Worm (Caenorhabditis elegans) whole organism, L1 larva: ENCODE results near the gene C27B7.7.

ENCODE experiments used
- C04F5.9 ChIP-seq: sonication (generic microtip); optimal IDR thresholded peaks from 2 replicates; lab custom pipeline; 2016; ENCODE audit warnings: missing genetic modification characterization, missing compliant biosample characterization
- C16A3.4 ChIP-seq: fragments of 150-350 bp; optimal IDR thresholded peaks from 2 replicates; lab custom pipeline; 2014; ENCODE audit warnings: missing biosample characterization, missing genetic modification characterization
- F16B12.6 ChIP-seq: fragments of 150-350 bp; optimal IDR thresholded peaks from 2 replicates; lab custom pipeline; 2014; ENCODE audit warnings: missing biosample characterization, missing genetic modification characterization
- Y116A8C.19 ChIP-seq: sonication (generic microtip); optimal IDR thresholded peaks from 2 replicates; lab custom pipeline; 2016; ENCODE audit warnings: missing compliant biosample characterization, missing genetic modification characterization, borderline replicate concordance
- ama-1 ChIP-seq: fragments of 150-350 bp; optimal IDR thresholded peaks from 2 replicates; lab custom pipeline; 2014
- blmp-1 ChIP-seq: fragments of 150-350 bp; optimal IDR thresholded peaks from 2 replicates; lab custom pipeline; 2014; ENCODE audit warnings: missing biosample characterization, missing genetic modification characterization
- dpl-1 ChIP-seq, 3 experiments: fragments of 150-350 bp in 2 of 3; sonication (generic microtip) in 1 of 3; optimal IDR thresholded peaks; 2 replicates each; lab custom pipeline; 2014 to 2017; ENCODE audit warnings: missing biosample characterization in 3 of 3, missing genetic modification characterization in 3 of 3, missing genetic modification reagents in 3 of 3
- efl-1 ChIP-seq, 4 experiments: fragments of 150-350 bp; optimal IDR thresholded peaks in 3 of 4; peaks in 1 of 4; 1 replicate in 1 of 4; 2 replicates in 3 of 4; lab custom pipeline; 2014; ENCODE audit warnings: missing biosample characterization in 2 of 4, missing genetic modification characterization in 2 of 4, missing genetic modification reagents in 2 of 4
- elt-3 ChIP-seq, 6 experiments: fragments of 150-350 bp in 1 of 6; sonication (generic microtip); optimal IDR thresholded peaks; 2 replicates each; lab custom pipeline; 2017 to 2018; ENCODE audit warnings: missing biosample characterization in 6 of 6, missing genetic modification characterization in 6 of 6, inconsistent platforms in 1 of 6
- ets-5 ChIP-seq: fragments of 200-800 bp; sonication (Bioruptor generic); IDR thresholded peaks from 2 replicates; pipeline ENCODE4 v1.3.6; 2022; ENCODE audit warnings: missing genetic modification characterization, missing compliant biosample characterization
- grh-1 ChIP-seq: fragments of 200-800 bp; sonication (Bioruptor generic); IDR thresholded peaks from 2 replicates; pipeline ENCODE4 v1.3.6; 2022; ENCODE audit warnings: missing genetic modification reagents, missing genetic modification characterization, missing compliant biosample characterization
- hlh-17 ChIP-seq: fragments of 200-800 bp; sonication (Bioruptor generic); optimal IDR thresholded peaks from 2 replicates; lab custom pipeline; 2018; ENCODE audit warnings: missing genetic modification characterization, mild to moderate bottlenecking, missing compliant biosample characterization, moderate library complexity, borderline replicate concordance
- hpl-2 ChIP-seq: fragments of 150-350 bp; optimal IDR thresholded peaks from 2 replicates; lab custom pipeline; 2014; ENCODE audit warnings: missing biosample characterization, missing genetic modification reagents, missing genetic modification characterization
- lin-15B ChIP-seq: fragments of 150-350 bp; sonication (generic microtip); optimal IDR thresholded peaks from 3 replicates; lab custom pipeline; 2014; ENCODE audit warnings: missing biosample characterization, missing genetic modification characterization
- lin-35 ChIP-seq, 2 experiments: fragments of 150-350 bp; optimal IDR thresholded peaks; 2 replicates each; lab custom pipeline; 2014; ENCODE audit warnings: missing biosample characterization in 2 of 2, missing genetic modification characterization in 2 of 2, missing genetic modification reagents in 2 of 2
- lin-39 ChIP-seq: fragments of 150-350 bp; optimal IDR thresholded peaks from 2 replicates; lab custom pipeline; 2014; ENCODE audit warnings: missing biosample characterization, missing genetic modification reagents, missing genetic modification characterization
- lsy-2 ChIP-seq, 2 experiments: fragments of 150-350 bp; optimal IDR thresholded peaks; 2 replicates each; lab custom pipeline; 2014; ENCODE audit warnings: missing biosample characterization in 2 of 2, missing genetic modification characterization in 2 of 2
- mab-9 ChIP-seq: fragments of 200-800 bp; sonication (Bioruptor generic); IDR thresholded peaks from 2 replicates; pipeline ENCODE4 v1.3.6; 2022; ENCODE audit warnings: missing genetic modification reagents, missing genetic modification characterization, missing compliant biosample characterization
- mdl-1 ChIP-seq, 2 experiments: fragments of 150-350 bp; optimal IDR thresholded peaks; 2 replicates each; lab custom pipeline; 2014 to 2017; ENCODE audit warnings: missing biosample characterization in 2 of 2, missing genetic modification characterization in 2 of 2, inconsistent platforms in 1 of 2
- mef-2 ChIP-seq: fragments of 150-350 bp; optimal IDR thresholded peaks from 2 replicates; lab custom pipeline; 2014; ENCODE audit warnings: missing biosample characterization, missing genetic modification characterization
- mep-1 ChIP-seq: fragments of 150-350 bp; optimal IDR thresholded peaks from 2 replicates; lab custom pipeline; 2014; ENCODE audit warnings: missing biosample characterization, missing genetic modification characterization
- nhr-12 ChIP-seq: sonication (generic microtip); optimal IDR thresholded peaks from 2 replicates; lab custom pipeline; 2017; ENCODE audit warnings: missing biosample characterization, missing genetic modification characterization
- nhr-20 ChIP-seq: sonication (generic microtip); optimal IDR thresholded peaks from 2 replicates; lab custom pipeline; 2016; ENCODE audit warnings: mild to moderate bottlenecking, missing genetic modification characterization, missing compliant biosample characterization
- nhr-237 ChIP-seq: fragments of 150-350 bp; optimal IDR thresholded peaks from 2 replicates; lab custom pipeline; 2014; ENCODE audit warnings: missing biosample characterization, missing genetic modification characterization
- nhr-71 ChIP-seq: sonication (generic microtip); optimal IDR thresholded peaks from 2 replicates; lab custom pipeline; 2016; ENCODE audit warnings: mild to moderate bottlenecking, missing genetic modification characterization, moderate library complexity, missing compliant biosample characterization
- nhr-77 ChIP-seq: fragments of 150-350 bp; optimal IDR thresholded peaks from 2 replicates; lab custom pipeline; 2014; ENCODE audit warnings: missing biosample characterization, missing genetic modification characterization
- nhr-84 ChIP-seq: sonication (generic microtip); optimal IDR thresholded peaks from 2 replicates; lab custom pipeline; 2017; ENCODE audit warnings: missing biosample characterization, missing genetic modification characterization
- nhr-85 ChIP-seq: sonication (generic microtip); peaks from one replicate; lab custom pipeline; 2016; ENCODE audit warnings: missing genetic modification characterization, inconsistent platforms, missing compliant biosample characterization
- pag-3 ChIP-seq: sonication (generic microtip); optimal IDR thresholded peaks from 2 replicates; lab custom pipeline; 2017; ENCODE audit warnings: missing genetic modification characterization, mild to moderate bottlenecking, missing compliant biosample characterization, antibody characterized with exemption, borderline replicate concordance; ENCODE audit not compliant: insufficient read depth
- pqm-1 ChIP-seq: sonication (generic microtip); optimal IDR thresholded peaks from 3 replicates; lab custom pipeline; 2017; ENCODE audit warnings: missing biosample characterization, missing genetic modification characterization
- rnt-1 ChIP-seq: sonication (generic microtip); optimal IDR thresholded peaks from 2 replicates; lab custom pipeline; 2016; ENCODE audit warnings: mild to moderate bottlenecking, missing genetic modification characterization, moderate library complexity, missing compliant biosample characterization
- snu-23 ChIP-seq: sonication (generic microtip); optimal IDR thresholded peaks from 2 replicates; lab custom pipeline; 2016; ENCODE audit warnings: missing genetic modification characterization, missing compliant biosample characterization
- unc-130 ChIP-seq: fragments of 150-350 bp; optimal IDR thresholded peaks from 2 replicates; lab custom pipeline; 2017; ENCODE audit warnings: missing biosample characterization, missing genetic modification characterization, inconsistent platforms
- unc-30 ChIP-seq: sonication (generic microtip); optimal IDR thresholded peaks from 2 replicates; lab custom pipeline; 2017; ENCODE audit warnings: missing biosample characterization, missing genetic modification characterization
- unc-98 ChIP-seq: fragments of 200-800 bp; sonication (Bioruptor generic); IDR thresholded peaks from 2 replicates; pipeline ENCODE4 v1.3.6; 2022; ENCODE audit warnings: missing genetic modification characterization, missing compliant biosample characterization
- ztf-4 ChIP-seq: fragments of 150-350 bp; optimal IDR thresholded peaks from 2 replicates; lab custom pipeline; 2014; ENCODE audit warnings: missing biosample characterization, missing genetic modification characterization

Gene C27B7.7

ce11 chrIV:8893746-8894145, 13.1 kb upstream of the C27B7.7 start, which contains the start of gene rad-54.L2 (continued):
- no peak for TF ChIP-seq C16A3.4 (tag; lab: Kevin White, UChicago)
- TF ChIP-seq hlh-17 (GFP tag; lab: Kevin White, UChicago): no peak
- TF ChIP-seq mef-2: no peak
- TF ChIP-seq dpl-1 (GFP tag; optimal IDR thresholded peaks at IDR 0.05; lab: Kevin White, UChicago): peak; percentile 43 to 63 (median 52)
- TF ChIP-seq lin-35 (GFP tag; optimal IDR thresholded peaks at IDR 0.05; lab: Kevin White, UChicago): peak; percentile 58 to 80
- TF ChIP-seq mep-1 (tag; lab: Kevin White, UChicago): peak; percentile 76
- no peak for TF ChIP-seq ama-1 (lab: Kevin White, UChicago)
- TF ChIP-seq nhr-237 (tag; lab: Kevin White, UChicago): peak; percentile 26
- no peak for TF ChIP-seq nhr-84 (tag; lab: Kevin White, UChicago)
- TF ChIP-seq mdl-1 (tag; optimal IDR thresholded peaks at IDR 0.05; lab: Kevin White, UChicago): peak in 1 of 2 experiments; percentile 22
- TF ChIP-seq nhr-12 (tag; lab: Kevin White, UChicago): no peak
- peak; percentile 5 for TF ChIP-seq nhr-85
- TF ChIP-seq, all 84 proteins: peak for 31

- TF ChIP-seq pqm-1 (tag; lab: Kevin White, UChicago) (no peak), C04F5.9 (tag; lab: Kevin White, UChicago) (no peak), hpl-2 (no peak), grh-1 (GFP tag; lab: Robert Waterston, UW) (no peak), unc-98 (GFP tag; lab: Robert Waterston, UW) (no peak), nhr-77 (tag; lab: Kevin White, UChicago) (no peak), mab-9 (no peak)
- TF ChIP-seq, all 84 proteins: peak for 0
These were observed 5.5 kb upstream of the C27B7.7 start, which contains the start of gene C27B7.5 for ce11 chrIV:8901346-8901745. C27B7.5 (plus strand) TSS chrIV:8901646.

ce11 chrIV:8906164-8906563, 679 bp upstream of the C27B7.7 start, which contains the start of gene C27B7.6:
C27B7.6 (minus strand) TSS chrIV:8906345.
- TF ChIP-seq snu-23 (GFP tag; lab: Kevin White, UChicago) (peak; percentile 24), ets-5 (GFP tag; lab: Robert Waterston, UW) (no peak), rnt-1 (tag; lab: Kevin White, UChicago) (peak; percentile 40), unc-130 (tag; lab: Kevin White, UChicago) (peak; percentile 14), lin-35 (GFP tag; optimal IDR thresholded peaks at IDR 0.05; lab: Kevin White, UChicago) (no peak), nhr-71 (tag; lab: Kevin White, UChicago) (peak; percentile 62), efl-1 (optimal IDR thresholded peaks at IDR 0.05; lab: Kevin White, UChicago) (no peak), efl-1 (GFP tag; optimal IDR thresholded peaks at IDR 0.05 in 1 of 2; lab: Kevin White, UChicago) (peak in 1 of 2 experiments; percentile 83)

ce11 chrIV:8914187-8914586, 7.3 kb downstream of the C27B7.7 start:
- TF ChIP-seq lin-39 (no peak), nhr-85 (peak; percentile 42), blmp-1 (tag; lab: Kevin White, UChicago) (peak; percentile 15), lin-35 (GFP tag; optimal IDR thresholded peaks at IDR 0.05; lab: Kevin White, UChicago) (peak in 1 of 2 experiments; percentile 24), elt-3 (tag; optimal IDR thresholded peaks at IDR 0.05; lab: Kevin White, UChicago) (peak in 1 of 6 experiments; percentile 13), nhr-20 (tag; lab: Kevin White, UChicago) (peak; percentile 14), unc-30 (tag; lab: Kevin White, UChicago) (no peak)

ce11 chrIV:8916010-8916409, 9.2 kb downstream of the C27B7.7 start, which contains the start of gene C27B7.9:
C27B7.9 (minus strand) TSS chrIV:8916110.
- no peak for TF ChIP-seq unc-98 (GFP tag; lab: Robert Waterston, UW)
- no peak for TF ChIP-seq ztf-4
- no peak for TF ChIP-seq F16B12.6 (tag; lab: Kevin White, UChicago)
- no peak for TF ChIP-seq lin-15B (tag; lab: Kevin White, UChicago)
- TF ChIP-seq pag-3 (tag; lab: Kevin White, UChicago): no peak
- no peak for TF ChIP-seq lsy-2 (tag; optimal IDR thresholded peaks at IDR 0.05; lab: Kevin White, UChicago)
- no peak for TF ChIP-seq Y116A8C.19 (tag; lab: Kevin White, UChicago)
